Worm (Caenorhabditis elegans): Measurements from ENCODE around the gene R102.10.
A peak's percentile ranks its signal among the peaks of the same experiment; 100 is the strongest.

- TF ChIP-seq pbrm-1 (GFP tag; IDR thresholded peaks at IDR 0.05) (0 out of 2 replicates have a peak, but pooled peaks have one; percentile 21), dpl-1 (GFP tag; optimal IDR thresholded peaks at IDR 0.05) (no peak), madf-3 (GFP tag; IDR thresholded peaks at IDR 0.05) (0 out of 2 replicates have a peak, but pooled peaks have one; percentile 66), unc-130 (GFP tag; optimal IDR thresholded peaks at IDR 0.05) (no peak), bed-2 (GFP tag; IDR thresholded peaks at IDR 0.05) (no peak)
These were observed 31.8 kb downstream of the R102.10 start, which contains the start of gene grl-21 for ce11 chrIV:10737011-10737553.
